Worm (Caenorhabditis elegans) whole organism, L4 larva: Measurements from ENCODE around the gene dpf-5.

ENCODE experiments used
- ceh-82 ChIP-seq: sonication (generic microtip); optimal IDR thresholded peaks from 2 replicates; lab custom pipeline; 2017; ENCODE audit warnings: missing biosample characterization, missing genetic modification characterization
- mdl-1 ChIP-seq, 2 experiments: fragments of 150-350 bp in 1 of 2; sonication (generic microtip) in 1 of 2; optimal IDR thresholded peaks; 2 replicates each; lab custom pipeline; 2014 to 2017; ENCODE audit warnings: missing biosample characterization in 2 of 2, missing genetic modification characterization in 2 of 2

ce11 chrIV:4806486-4806885, at the start of gene dpf-5:
- no peak for TF ChIP-seq mdl-1 (tag; optimal IDR thresholded peaks at IDR 0.05; lab: Kevin White, UChicago)
- no peak for TF ChIP-seq ceh-82
